Worm (Caenorhabditis elegans) whole organism, L4 larva: Measurements from ENCODE around the gene szy-2.

Experiments
- D1046.2 ChIP-seq: fragments of 200-800 bp; sonication (Bioruptor generic); IDR thresholded peaks from 2 replicates; pipeline ENCODE4 v1.3.6; 2022; ENCODE audit warnings: missing genetic modification characterization, missing compliant biosample characterization
- R02D3.7 ChIP-seq: fragments of 150-350 bp; sonication (generic microtip); optimal IDR thresholded peaks from 3 replicates; lab custom pipeline; 2014; ENCODE audit warnings: missing biosample characterization, missing genetic modification characterization
- T20F7.1 ChIP-seq: fragments of 200-800 bp; sonication (Bioruptor generic); optimal IDR thresholded peaks from 2 replicates; lab custom pipeline; 2018; ENCODE audit warnings: mild to moderate bottlenecking, missing genetic modification characterization, missing compliant biosample characterization
- T26A8.4 ChIP-seq: fragments of 200-800 bp; sonication (Bioruptor generic); IDR thresholded peaks from 2 replicates; pipeline ENCODE4 v1.3.6; 2022; ENCODE audit warnings: missing genetic modification characterization, missing compliant biosample characterization
- Y105C5A.15 ChIP-seq: fragments of 200-800 bp; sonication (Bioruptor generic); IDR thresholded peaks from 2 replicates; pipeline ENCODE4 v1.3.6; 2022; ENCODE audit warnings: missing genetic modification characterization, missing compliant biosample characterization
- Y5F2A.4 ChIP-seq: fragments of 200-800 bp; sonication (Bioruptor generic); optimal IDR thresholded peaks from 2 replicates; lab custom pipeline; 2018; ENCODE audit warnings: mild to moderate bottlenecking, missing genetic modification characterization, missing compliant biosample characterization
- Y75B8A.6 ChIP-seq: fragments of 200-800 bp; sonication (Bioruptor generic); IDR thresholded peaks from 2 replicates; pipeline ENCODE4 v1.3.6; 2022; ENCODE audit warnings: missing genetic modification reagents, missing genetic modification characterization, missing compliant biosample characterization
- aha-1 ChIP-seq: fragments of 150-350 bp; peaks from one replicate; lab custom pipeline; 2014; ENCODE audit warnings: missing biosample characterization, missing genetic modification characterization
- ama-1 ChIP-seq: fragments of 150-350 bp; optimal IDR thresholded peaks from 2 replicates; lab custom pipeline; 2014; ENCODE audit warnings: inconsistent platforms, mixed read lengths
- arid-1 ChIP-seq: fragments of 200-800 bp; sonication (Bioruptor generic); conservative IDR thresholded peaks from 2 replicates; pipeline ENCODE4 v1.3.6; 2022; ENCODE audit warnings: missing genetic modification reagents, missing genetic modification characterization, missing compliant biosample characterization
- ceh-32 ChIP-seq: sonication (generic microtip); optimal IDR thresholded peaks from 2 replicates; lab custom pipeline; 2016; ENCODE audit warnings: mild to moderate bottlenecking, missing genetic modification characterization, missing compliant biosample characterization; ENCODE audit not compliant: poor library complexity
- daf-16 ChIP-seq, 3 experiments: sonication (generic microtip); optimal IDR thresholded peaks; 2 replicates each; lab custom pipeline; 2016 to 2017; ENCODE audit warnings: missing genetic modification characterization in 3 of 3, missing genetic modification reagents in 3 of 3, mild to moderate bottlenecking in 2 of 3, missing compliant biosample characterization in 2 of 3, missing biosample characterization in 1 of 3, moderate library complexity in 1 of 3
- dmd-9 ChIP-seq: fragments of 200-800 bp; sonication (Bioruptor generic); IDR thresholded peaks from 2 replicates; pipeline ENCODE4 v1.3.6; 2022; ENCODE audit warnings: missing genetic modification reagents, missing genetic modification characterization, missing compliant biosample characterization
- dve-1 ChIP-seq: sonication (generic microtip); optimal IDR thresholded peaks from 2 replicates; lab custom pipeline; 2017; ENCODE audit warnings: antibody characterized with exemption, mild to moderate bottlenecking, missing genetic modification characterization, missing compliant biosample characterization; ENCODE audit not compliant: insufficient read depth
- egl-43 ChIP-seq: fragments of 200-800 bp; sonication (Bioruptor generic); IDR thresholded peaks from 2 replicates; pipeline ENCODE4 v1.3.6; 2022; ENCODE audit warnings: missing genetic modification reagents, missing genetic modification characterization, missing compliant biosample characterization
- fos-1 ChIP-seq: fragments of 150-350 bp; optimal IDR thresholded peaks from 2 replicates; lab custom pipeline; 2014; ENCODE audit warnings: missing biosample characterization, missing genetic modification characterization
- gei-8 ChIP-seq: fragments of 200-800 bp; sonication (Bioruptor generic); optimal IDR thresholded peaks from 2 replicates; lab custom pipeline; 2018; ENCODE audit warnings: mild to moderate bottlenecking, missing genetic modification characterization, missing compliant biosample characterization
- hif-1 ChIP-seq, 2 experiments: sonication (generic microtip); optimal IDR thresholded peaks; 2 replicates each; lab custom pipeline; 2016 to 2017; ENCODE audit warnings: missing compliant biosample characterization in 2 of 2, missing genetic modification characterization in 2 of 2, missing genetic modification reagents in 2 of 2, missing genotype in 2 of 2, mild to moderate bottlenecking in 1 of 2
- hlh-11 ChIP-seq: fragments of 200-800 bp; sonication (Bioruptor generic); optimal IDR thresholded peaks from 2 replicates; lab custom pipeline; 2018; ENCODE audit warnings: mild to moderate bottlenecking, missing genetic modification characterization, missing compliant biosample characterization
- hmg-1.1 ChIP-seq: fragments of 200-800 bp; sonication (Bioruptor generic); IDR thresholded peaks from 2 replicates; pipeline ENCODE4 v1.3.6; 2022; ENCODE audit warnings: missing genetic modification reagents, missing genetic modification characterization, missing compliant biosample characterization
- jun-1 ChIP-seq: fragments of 150-350 bp; optimal IDR thresholded peaks from 2 replicates; lab custom pipeline; 2014; ENCODE audit warnings: missing biosample characterization, missing genetic modification reagents, missing genetic modification characterization
- lin-38 ChIP-seq: fragments of 200-800 bp; sonication (Bioruptor generic); IDR thresholded peaks from 2 replicates; pipeline ENCODE4 v1.3.6; 2022; ENCODE audit warnings: missing genetic modification reagents, missing genetic modification characterization, missing compliant biosample characterization
- lin-39 ChIP-seq: fragments of 150-350 bp; optimal IDR thresholded peaks from 2 replicates; lab custom pipeline; 2014; ENCODE audit warnings: missing biosample characterization, missing genetic modification reagents, missing genetic modification characterization
- mep-1 ChIP-seq: fragments of 150-350 bp; sonication (generic microtip); optimal IDR thresholded peaks from 3 replicates; lab custom pipeline; 2014; ENCODE audit warnings: missing biosample characterization, missing genetic modification characterization
- mes-2 ChIP-seq: sonication (generic microtip); optimal IDR thresholded peaks from 2 replicates; lab custom pipeline; 2016; ENCODE audit warnings: missing genotype, mild to moderate bottlenecking, missing genetic modification characterization, missing compliant biosample characterization; ENCODE audit not compliant: poor library complexity, severe bottlenecking
- mxl-3 ChIP-seq: fragments of 200-800 bp; sonication (Bioruptor generic); optimal IDR thresholded peaks from 2 replicates; lab custom pipeline; 2018; ENCODE audit warnings: mild to moderate bottlenecking, missing genetic modification characterization, missing compliant biosample characterization
- nhr-10 ChIP-seq: fragments of 150-350 bp; optimal IDR thresholded peaks from 2 replicates; lab custom pipeline; 2014; ENCODE audit warnings: missing biosample characterization, missing genetic modification characterization
- nhr-11 ChIP-seq: fragments of 150-350 bp; optimal IDR thresholded peaks from 2 replicates; lab custom pipeline; 2014; ENCODE audit warnings: missing biosample characterization, missing genetic modification characterization
- nhr-237 ChIP-seq: sonication (generic microtip); optimal IDR thresholded peaks from 2 replicates; lab custom pipeline; 2017; ENCODE audit warnings: missing biosample characterization, missing genetic modification characterization
- nhr-41 ChIP-seq: fragments of 200-800 bp; sonication (Bioruptor generic); IDR thresholded peaks from 2 replicates; pipeline ENCODE4 v1.3.6; 2022; ENCODE audit warnings: missing genetic modification reagents, missing genetic modification characterization, missing compliant biosample characterization
- pha-4 ChIP-seq, 2 experiments: fragments of 150-350 bp in 1 of 2; fragments of 200-800 bp in 1 of 2; sonication (Bioruptor generic) in 1 of 2; IDR thresholded peaks in 1 of 2; optimal IDR thresholded peaks in 1 of 2; 2 replicates each; pipeline versions ENCODE4 v1.3.6 to Lab custom; 2014 to 2022; ENCODE audit warnings: missing genetic modification characterization in 2 of 2, missing genetic modification reagents in 2 of 2, missing biosample characterization in 1 of 2, missing compliant biosample characterization in 1 of 2
- php-3 ChIP-seq: fragments of 200-800 bp; sonication (Bioruptor generic); IDR thresholded peaks from 2 replicates; pipeline ENCODE4 v1.3.6; 2022; ENCODE audit warnings: missing genetic modification reagents, missing genetic modification characterization, missing compliant biosample characterization
- pqm-1 ChIP-seq: sonication (generic microtip); optimal IDR thresholded peaks from 2 replicates; lab custom pipeline; 2017; ENCODE audit warnings: missing biosample characterization, missing genetic modification characterization
- sdz-12 ChIP-seq: fragments of 200-800 bp; sonication (Bioruptor generic); optimal IDR thresholded peaks from 2 replicates; lab custom pipeline; 2018; ENCODE audit warnings: mild to moderate bottlenecking, missing genetic modification characterization, missing compliant biosample characterization
- set-16 ChIP-seq: fragments of 200-800 bp; sonication (Bioruptor generic); IDR thresholded peaks from 2 replicates; pipeline ENCODE4 v1.3.6; 2022; ENCODE audit warnings: missing genetic modification reagents, missing genetic modification characterization, missing compliant biosample characterization
- tra-1 ChIP-seq: fragments of 200-800 bp; sonication (Bioruptor generic); IDR thresholded peaks from 2 replicates; pipeline ENCODE4 v1.3.6; 2022; ENCODE audit warnings: missing genetic modification reagents, missing genetic modification characterization, missing compliant biosample characterization
- unc-62 ChIP-seq, 3 experiments: fragments of 150-350 bp in 1 of 3; sonication (generic microtip); optimal IDR thresholded peaks in 2 of 3; peaks in 1 of 3; 1 replicate in 1 of 3; 2 replicates in 2 of 3; lab custom pipeline; 2014 to 2017; ENCODE audit warnings: missing biosample characterization in 3 of 3, missing genetic modification characterization in 3 of 3, missing genetic modification reagents in 3 of 3, missing genotype in 1 of 3
- zfp-3 ChIP-seq: fragments of 200-800 bp; sonication (Bioruptor generic); conservative IDR thresholded peaks from 2 replicates; pipeline ENCODE4 v1.3.6; 2022; ENCODE audit warnings: missing genetic modification reagents, missing genetic modification characterization, missing compliant biosample characterization
- zip-2 ChIP-seq: fragments of 150-350 bp; optimal IDR thresholded peaks from 2 replicates; lab custom pipeline; 2014; ENCODE audit warnings: missing biosample characterization, missing genetic modification characterization
- ztf-11 ChIP-seq: fragments of 150-350 bp; optimal IDR thresholded peaks from 2 replicates; lab custom pipeline; 2014; ENCODE audit warnings: missing biosample characterization, missing genetic modification characterization

The szy-2 gene

ce11 chrIII:5371226-5371926, at the start of gene szy-2:
Gene szy-2, minus strand, starts transcription at chrIII:5371276.
- TF ChIP-seq nhr-237 (tag; lab: Kevin White, UChicago) (no peak), unc-62 (GFP tag; optimal IDR thresholded peaks at IDR 0.05 in 1 of 2; lab: Kevin White, UChicago) (peak in 1 of 2 experiments; percentile 45), unc-62 (tag; optimal IDR thresholded peaks at IDR 0.05; lab: Kevin White, UChicago) (no peak)
- TF ChIP-seq, all 104 proteins: peak for 1

- TF ChIP-seq gei-8 (GFP tag; lab: Kevin White, UChicago) (no peak), php-3 (0 out of 2 replicates have a peak, but pooled peaks have one; percentile 18), pqm-1 (tag; lab: Kevin White, UChicago) (peak; percentile 9), ceh-32 (no peak), T20F7.1 (no peak), pha-4 (GFP tag; IDR thresholded peaks at IDR 0.05; lab: Robert Waterston, UW) (no peak), pha-4 (tag; optimal IDR thresholded peaks at IDR 0.05; lab: Kevin White, UChicago) (no peak), dve-1 (tag; lab: Kevin White, UChicago) (peak; percentile 56), daf-16 (GFP tag; optimal IDR thresholded peaks at IDR 0.05; lab: Kevin White, UChicago) (no peak), daf-16 (tag; optimal IDR thresholded peaks at IDR 0.05; lab: Kevin White, UChicago) (peak; percentile 93), lin-38 (GFP tag; lab: Robert Waterston, UW) (no peak), D1046.2 (GFP tag; lab: Robert Waterston, UW) (no peak), hlh-11 (tag; lab: Kevin White, UChicago) (peak; percentile 16)
Measured at ce11 chrIII:5420276-5420675, 49.2 kb upstream of the szy-2 start.

- TF ChIP-seq nhr-10 (tag; lab: Kevin White, UChicago) (no peak), T26A8.4 (0 out of 2 replicates have a peak, but pooled peaks have one; percentile 11)
Measured at ce11 chrIII:5419527-5419926, 48.5 kb upstream of the szy-2 start.

- TF ChIP-seq fos-1 (tag; lab: Kevin White, UChicago) (no peak), nhr-11 (tag; lab: Kevin White, UChicago) (peak; percentile 35)
- TF ChIP-seq, all 104 proteins: peak for 1
Measured at ce11 chrIII:5417921-5418320, 46.8 kb upstream of the szy-2 start.

- TF ChIP-seq Y105C5A.15 (GFP tag; lab: Robert Waterston, UW), result no peak
- 0 out of 2 replicates have a peak, but pooled peaks have one; percentile 18 for TF ChIP-seq dmd-9 (GFP tag; lab: Robert Waterston, UW)
- TF ChIP-seq Y5F2A.4 (GFP tag; lab: Kevin White, UChicago), result no peak
- TF ChIP-seq fos-1 (tag; lab: Kevin White, UChicago), result no peak
- no peak for TF ChIP-seq ama-1 (lab: Kevin White, UChicago)
- TF ChIP-seq sdz-12 (GFP tag; lab: Kevin White, UChicago), result no peak
- no peak for TF ChIP-seq mxl-3
- TF ChIP-seq lin-39 (tag; lab: Kevin White, UChicago), result no peak
- no peak for TF ChIP-seq hif-1 (tag; optimal IDR thresholded peaks at IDR 0.05; lab: Kevin White, UChicago)
- no peak for TF ChIP-seq mes-2 (tag; lab: Kevin White, UChicago)
- no peak for TF ChIP-seq arid-1 (GFP tag; lab: Robert Waterston, UW)
- TF ChIP-seq set-16 (GFP tag; lab: Robert Waterston, UW), result peak; percentile 87
- TF ChIP-seq mep-1 (tag; lab: Kevin White, UChicago), result no peak
- TF ChIP-seq R02D3.7, result no peak
- TF ChIP-seq egl-43 (GFP tag; lab: Robert Waterston, UW), result peak; percentile 45; the same call in 1 of the 2 replicates
- no peak for TF ChIP-seq ztf-11 (tag; lab: Kevin White, UChicago)
- no peak for TF ChIP-seq Y75B8A.6 (GFP tag; lab: Robert Waterston, UW)
- TF ChIP-seq zip-2 (tag; lab: Kevin White, UChicago), result no peak
- TF ChIP-seq jun-1 (tag; lab: Kevin White, UChicago), result no peak
- no peak for TF ChIP-seq pqm-1 (tag; lab: Kevin White, UChicago)
- no peak for TF ChIP-seq tra-1
- no peak for TF ChIP-seq nhr-41
- TF ChIP-seq hmg-1.1, result no peak
- TF ChIP-seq zfp-3 (GFP tag; lab: Robert Waterston, UW), result no peak
- no peak for TF ChIP-seq nhr-11 (tag; lab: Kevin White, UChicago)
- peak in 1 of 2 experiments; percentile 42 for TF ChIP-seq unc-62 (GFP tag; optimal IDR thresholded peaks at IDR 0.05 in 1 of 2; lab: Kevin White, UChicago)
- TF ChIP-seq unc-62 (tag; optimal IDR thresholded peaks at IDR 0.05; lab: Kevin White, UChicago), result no peak
- TF ChIP-seq aha-1 (tag; lab: Kevin White, UChicago), result no peak
Measured at ce11 chrIII:5413680-5414079, 42.6 kb upstream of the szy-2 start, which contains the start of gene grl-22. Gene grl-22, minus strand, starts transcription at chrIII:5414011.
